Fruit fly (Drosophila melanogaster) whole organism, embryonic: ENCODE data around the gene Eip63F-1.

ENCODE experiments used
- ATbp ChIP-seq: fragments of 200-800 bp; sonication (Bioruptor generic); optimal IDR thresholded peaks from 2 replicates; lab custom pipeline; 2017; ENCODE audit warnings: missing biosample characterization, mild to moderate bottlenecking, missing genetic modification characterization, missing genetic modification reagents
- Atf6 ChIP-seq: fragments of 200-800 bp; sonication (Bioruptor generic); IDR thresholded peaks from 2 replicates; pipeline ENCODE4 v1.3.6; 2022; ENCODE audit warnings: missing biosample characterization, missing genetic modification characterization
- Bteb2 ChIP-seq: fragments of 200-800 bp; sonication (Bioruptor generic); optimal IDR thresholded peaks from 2 replicates; lab custom pipeline; 2016; ENCODE audit warnings: missing biosample characterization, missing genetic modification characterization
- CG10979 ChIP-seq: fragments of 200-800 bp; sonication (Bioruptor generic); optimal IDR thresholded peaks from 2 replicates; lab custom pipeline; 2018; ENCODE audit warnings: missing biosample characterization, mild to moderate bottlenecking, missing genetic modification characterization, moderate library complexity
- CG11093 ChIP-seq: fragments of 200-800 bp; sonication (Bioruptor generic); IDR thresholded peaks from 3 replicates; pipeline ENCODE4 v1.3.6; 2022; ENCODE audit warnings: missing biosample characterization, missing genetic modification characterization
- CG11723 ChIP-seq: fragments of 200-800 bp; sonication (Bioruptor generic); optimal IDR thresholded peaks from 2 replicates; lab custom pipeline; 2017; ENCODE audit warnings: missing biosample characterization, mild to moderate bottlenecking, missing genetic modification characterization
- CG12391 ChIP-seq: fragments of 200-800 bp; sonication (Bioruptor generic); optimal IDR thresholded peaks from 3 replicates; lab custom pipeline; 2018; ENCODE audit warnings: missing biosample characterization, mild to moderate bottlenecking, missing genetic modification characterization, moderate library complexity
- CG12659 ChIP-seq: fragments of 200-800 bp; sonication (Bioruptor generic); optimal IDR thresholded peaks from 3 replicates; lab custom pipeline; 2017; ENCODE audit warnings: mild to moderate bottlenecking, missing biosample characterization, missing genetic modification reagents, missing genetic modification characterization
- CG12942 ChIP-seq: fragments of 200-800 bp; sonication (Bioruptor generic); optimal IDR thresholded peaks from 3 replicates; lab custom pipeline; 2016; ENCODE audit warnings: missing biosample characterization, missing genetic modification characterization
- CG13123 ChIP-seq: fragments of 200-800 bp; sonication (Bioruptor generic); optimal IDR thresholded peaks from 2 replicates; lab custom pipeline; 2016; ENCODE audit warnings: missing biosample characterization, missing genetic modification characterization
- CG14667 ChIP-seq: fragments of 200-800 bp; sonication (Bioruptor generic); IDR thresholded peaks from 2 replicates; pipeline ENCODE4 v1.3.6; 2022; ENCODE audit warnings: missing biosample characterization, missing genetic modification characterization
- CG1529 ChIP-seq: fragments of 200-800 bp; sonication (Bioruptor generic); optimal IDR thresholded peaks from 3 replicates; lab custom pipeline; 2018; ENCODE audit warnings: missing biosample characterization, missing genetic modification characterization
- CG1792 ChIP-seq: fragments of 200-800 bp; sonication (Bioruptor generic); optimal IDR thresholded peaks from 2 replicates; lab custom pipeline; 2016; ENCODE audit warnings: missing biosample characterization, missing genetic modification characterization
- CG1832 ChIP-seq: fragments of 200-800 bp; sonication (Bioruptor generic); optimal IDR thresholded peaks from 2 replicates; lab custom pipeline; 2017; ENCODE audit warnings: missing biosample characterization, mild to moderate bottlenecking, missing genetic modification characterization, inconsistent platforms
- CG32532 ChIP-seq: fragments of 200-800 bp; sonication (Bioruptor generic); IDR thresholded peaks from 2 replicates; pipeline ENCODE4 v1.3.6; 2022; ENCODE audit warnings: missing biosample characterization, missing genetic modification characterization
- CG33213 ChIP-seq: fragments of 200-800 bp; sonication (Bioruptor generic); optimal IDR thresholded peaks from 3 replicates; lab custom pipeline; 2016; ENCODE audit warnings: missing biosample characterization, missing genetic modification characterization
- CG4282 ChIP-seq: fragments of 200-800 bp; sonication (Bioruptor generic); optimal IDR thresholded peaks from 2 replicates; lab custom pipeline; 2016; ENCODE audit warnings: missing biosample characterization, missing genetic modification characterization
- CG4854 ChIP-seq: fragments of 200-800 bp; sonication (Bioruptor generic); optimal IDR thresholded peaks from 2 replicates; lab custom pipeline; 2016; ENCODE audit warnings: missing biosample characterization, missing genetic modification characterization, inconsistent platforms
- CG6654 ChIP-seq: fragments of 200-800 bp; sonication (Bioruptor generic); optimal IDR thresholded peaks from 2 replicates; lab custom pipeline; 2017; ENCODE audit warnings: missing biosample characterization, mild to moderate bottlenecking, missing genetic modification characterization
- CG7372 ChIP-seq: fragments of 200-800 bp; sonication (Bioruptor generic); IDR thresholded peaks from 2 replicates; pipeline ENCODE4 v1.3.6; 2022; ENCODE audit warnings: missing biosample characterization, missing genetic modification characterization
- CG8281 ChIP-seq: fragments of 200-800 bp; sonication (Bioruptor generic); optimal IDR thresholded peaks from 2 replicates; lab custom pipeline; 2018; ENCODE audit warnings: missing biosample characterization, mild to moderate bottlenecking, missing genetic modification characterization, moderate library complexity
- CG8388 ChIP-seq: fragments of 200-800 bp; sonication (Bioruptor generic); optimal IDR thresholded peaks from 2 replicates; lab custom pipeline; 2019; ENCODE audit warnings: missing biosample characterization, mild to moderate bottlenecking, missing genetic modification characterization, moderate library complexity
- CG9932 ChIP-seq: fragments of 200-800 bp; sonication (Bioruptor generic); IDR thresholded peaks from 2 replicates; pipeline ENCODE4 v1.3.6; 2022; ENCODE audit warnings: missing biosample characterization, missing genetic modification characterization
- CkIIα-i1 ChIP-seq: fragments of 200-800 bp; sonication (Bioruptor generic); IDR thresholded peaks from 2 replicates; pipeline ENCODE4 v1.3.6; 2022; ENCODE audit warnings: missing biosample characterization, missing genetic modification characterization
- D19A ChIP-seq: fragments of 200-800 bp; optimal IDR thresholded peaks from 3 replicates; lab custom pipeline; 2019; ENCODE audit warnings: missing biosample characterization, mild to moderate bottlenecking, missing genetic modification characterization, moderate library complexity
- Doc2 ChIP-seq: fragments of 200-800 bp; sonication (Bioruptor generic); IDR thresholded peaks from 2 replicates; pipeline ENCODE4 v1.3.6; 2022; ENCODE audit warnings: missing biosample characterization, missing genetic modification characterization
- Doc3 ChIP-seq: fragments of 200-800 bp; sonication (Bioruptor generic); IDR thresholded peaks from 3 replicates; pipeline ENCODE4 v1.3.6; 2022; ENCODE audit warnings: missing biosample characterization, missing genetic modification characterization; ENCODE audit not compliant: partially characterized antibody
- E2f1 ChIP-seq: fragments of 200-800 bp; sonication (Bioruptor generic); IDR thresholded peaks from 2 replicates; pipeline ENCODE4 v1.3.6; 2022; ENCODE audit warnings: missing biosample characterization, missing genetic modification characterization
- HmgZ ChIP-seq: fragments of 200-800 bp; sonication (Bioruptor generic); optimal IDR thresholded peaks from 2 replicates; lab custom pipeline; 2018; ENCODE audit warnings: missing biosample characterization, mild to moderate bottlenecking, missing genetic modification characterization
- Kr ChIP-seq: fragments of 200-800 bp; sonication (Bioruptor generic); optimal IDR thresholded peaks from 2 replicates; lab custom pipeline; 2017; ENCODE audit warnings: missing biosample characterization, mild to moderate bottlenecking, missing genetic modification characterization
- MBD-R2 ChIP-seq: fragments of 200-800 bp; sonication (Bioruptor generic); IDR thresholded peaks from 2 replicates; pipeline ENCODE4 v1.3.6; 2022; ENCODE audit warnings: missing biosample characterization, missing genetic modification characterization
- NK7.1 ChIP-seq: fragments of 200-800 bp; sonication (Bioruptor generic); optimal IDR thresholded peaks from 3 replicates; lab custom pipeline; 2016; ENCODE audit warnings: missing biosample characterization, missing genetic modification characterization
- Ravus ChIP-seq: fragments of 200-800 bp; sonication (Bioruptor generic); IDR thresholded peaks from 2 replicates; pipeline ENCODE4 v1.3.6; 2022; ENCODE audit warnings: missing biosample characterization, missing genetic modification characterization
- Usf ChIP-seq: fragments of 200-800 bp; sonication (Bioruptor generic); optimal IDR thresholded peaks from 2 replicates; lab custom pipeline; 2017; ENCODE audit warnings: missing genotype, missing biosample characterization, missing genetic modification characterization
- al ChIP-seq: fragments of 200-800 bp; sonication (Bioruptor generic); IDR thresholded peaks from 2 replicates; pipeline ENCODE4 v1.3.6; 2022; ENCODE audit warnings: missing biosample characterization, missing genetic modification characterization
- bcd ChIP-seq: fragments of 200-800 bp; sonication (Bioruptor generic); optimal IDR thresholded peaks from 2 replicates; lab custom pipeline; 2017; ENCODE audit warnings: missing biosample characterization, mild to moderate bottlenecking, missing genetic modification characterization
- dan ChIP-seq: fragments of 200-800 bp; sonication (Bioruptor generic); IDR thresholded peaks from 2 replicates; pipeline ENCODE4 v1.3.6; 2022; ENCODE audit warnings: missing biosample characterization, missing genetic modification characterization
- dimm ChIP-seq: fragments of 200-800 bp; sonication (Bioruptor generic); IDR thresholded peaks from 2 replicates; pipeline ENCODE4 v1.3.6; 2022; ENCODE audit warnings: missing biosample characterization, missing genetic modification characterization
- dysf ChIP-seq: fragments of 200-800 bp; sonication (Bioruptor generic); IDR thresholded peaks from 3 replicates; pipeline ENCODE4 v1.3.6; 2022; ENCODE audit warnings: missing biosample characterization, missing genetic modification characterization
- exex ChIP-seq: fragments of 200-800 bp; sonication (Bioruptor generic); optimal IDR thresholded peaks from 4 replicates; lab custom pipeline; 2018; ENCODE audit warnings: missing biosample characterization, mild to moderate bottlenecking, missing genetic modification characterization, moderate library complexity
- fd96Cb ChIP-seq: fragments of 200-800 bp; sonication (Bioruptor generic); optimal IDR thresholded peaks from 2 replicates; lab custom pipeline; 2018; ENCODE audit warnings: missing biosample characterization, mild to moderate bottlenecking, missing genetic modification characterization, moderate library complexity
- gce ChIP-seq: fragments of 200-800 bp; sonication (Bioruptor generic); IDR thresholded peaks from 3 replicates; pipeline ENCODE4 v1.3.6; 2022; ENCODE audit warnings: missing biosample characterization, missing genetic modification characterization
- hbn ChIP-seq: fragments of 200-800 bp; sonication (Bioruptor generic); IDR thresholded peaks from 2 replicates; pipeline ENCODE4 v1.3.6; 2022; ENCODE audit warnings: missing biosample characterization, missing genetic modification characterization; ENCODE audit not compliant: partially characterized antibody
- mirr ChIP-seq: fragments of 200-800 bp; sonication (Bioruptor generic); optimal IDR thresholded peaks from 3 replicates; lab custom pipeline; 2018; ENCODE audit warnings: missing biosample characterization, mild to moderate bottlenecking, missing genetic modification characterization
- nerfin-1 ChIP-seq: fragments of 200-800 bp; sonication (Bioruptor generic); optimal IDR thresholded peaks from 3 replicates; lab custom pipeline; 2019; ENCODE audit warnings: missing biosample characterization, mild to moderate bottlenecking, missing genetic modification characterization, moderate library complexity
- pnt ChIP-seq: fragments of 200-800 bp; sonication (Bioruptor generic); optimal IDR thresholded peaks from 3 replicates; lab custom pipeline; 2016; ENCODE audit warnings: missing biosample characterization, missing genetic modification characterization
- rib ChIP-seq: fragments of 200-800 bp; sonication (Bioruptor generic); IDR thresholded peaks from 2 replicates; pipeline ENCODE4 v1.3.6; 2022; ENCODE audit warnings: missing biosample characterization, missing genetic modification characterization
- scrt ChIP-seq: fragments of 200-800 bp; sonication (Bioruptor generic); optimal IDR thresholded peaks from 2 replicates; lab custom pipeline; 2018; ENCODE audit warnings: missing biosample characterization, mild to moderate bottlenecking, missing genetic modification characterization, moderate library complexity
- sna ChIP-seq: fragments of 200-800 bp; sonication (Bioruptor generic); IDR thresholded peaks from 2 replicates; pipeline ENCODE4 v1.3.6; 2022; ENCODE audit warnings: missing biosample characterization, missing genetic modification characterization; ENCODE audit not compliant: partially characterized antibody
- usp ChIP-seq: fragments of >200 bp; optimal IDR thresholded peaks from 2 replicates; lab custom pipeline; 2017; ENCODE audit warnings: missing biosample characterization, missing genetic modification characterization
- z ChIP-seq: fragments of 200-800 bp; sonication (Bioruptor generic); IDR thresholded peaks from 3 replicates; pipeline ENCODE4 v1.3.6; 2022; ENCODE audit warnings: missing biosample characterization, missing genetic modification characterization

Eip63F-1 gene

dm6 chr3L:3935567-3936207, at the start of gene Eip63F-1:
Gene Eip63F-1, minus strand, starts transcription at chr3L:3935617.
- TF ChIP-seq HmgZ (peak; percentile 46), CG10979 (tag; lab: Kevin White, UChicago) (peak; percentile 66), CG12391 (tag; lab: Kevin White, UChicago) (peak; percentile 77), Kr (GFP tag; lab: Kevin White, UChicago) (no peak), D19A (peak; percentile 57), bcd (peak; percentile 65), pnt (GFP tag; lab: Kevin White, UChicago) (no peak), E2f1 (GFP tag; lab: Robert Waterston, UW) (no peak), Ravus (peak; percentile 12; the same call in 1 of the 2 replicates), CG32532 (peak; percentile 55), CG4854 (GFP tag; lab: Kevin White, UChicago) (no peak), CG11093 (GFP tag; lab: Robert Waterston, UW) (no peak), dimm (GFP tag; lab: Robert Waterston, UW) (no peak), fd96Cb (tag; lab: Kevin White, UChicago) (peak; percentile 65), CG6654 (peak; percentile 7), CkIIα-i1 (GFP tag; lab: Robert Waterston, UW) (no peak), scrt (peak; percentile 81), MBD-R2 (GFP tag; lab: Robert Waterston, UW) (no peak), CG8388 (peak; percentile 45), z (no peak), sna (GFP tag; lab: Robert Waterston, UW) (no peak), ATbp (GFP tag; lab: Kevin White, UChicago) (peak; percentile 51), Doc2 (GFP tag; lab: Robert Waterston, UW) (no peak), Atf6 (GFP tag; lab: Robert Waterston, UW) (peak; percentile 67), gce (GFP tag; lab: Robert Waterston, UW) (no peak), NK7.1 (GFP tag; lab: Kevin White, UChicago) (no peak), dysf (GFP tag; lab: Robert Waterston, UW) (peak; percentile 71), al (GFP tag; lab: Robert Waterston, UW) (peak; percentile 54; the same call in 1 of the 2 replicates), mirr (GFP tag; lab: Kevin White, UChicago) (no peak), CG33213 (GFP tag; lab: Kevin White, UChicago) (no peak), CG8281 (tag; lab: Kevin White, UChicago) (peak; percentile 38), CG9932 (peak; percentile 61), dan (no peak), rib (no peak), CG12659 (GFP tag; lab: Kevin White, UChicago) (peak; percentile 67), CG12942 (GFP tag; lab: Kevin White, UChicago) (peak; percentile 42), CG7372 (0 out of 2 replicates have a peak, but pooled peaks have one; percentile 16), CG1832 (GFP tag; lab: Kevin White, UChicago) (no peak), hbn (GFP tag; lab: Robert Waterston, UW) (no peak), CG14667 (GFP tag; lab: Robert Waterston, UW) (no peak), nerfin-1 (peak; percentile 56), CG11723 (GFP tag; lab: Kevin White, UChicago) (no peak), Usf (GFP tag; lab: Kevin White, UChicago) (peak; percentile 45), exex (tag; lab: Kevin White, UChicago) (peak; percentile 11), CG1792 (GFP tag; lab: Kevin White, UChicago) (peak; percentile 2), CG13123 (peak; percentile 4), Bteb2 (GFP tag; lab: Kevin White, UChicago) (peak; percentile 31), CG4282 (no peak), CG1529 (GFP tag; lab: Kevin White, UChicago) (peak; percentile 45), Doc3 (no peak), usp (no peak)
